Fruit fly (Drosophila melanogaster) whole organism, embryonic: ENCODE results near the gene PGRP-LA.

Experiments used
- ATbp ChIP-seq: fragments of 200-800 bp; sonication (Bioruptor generic); optimal IDR thresholded peaks from 2 replicates; lab custom pipeline; 2017; ENCODE audit warnings: missing biosample characterization, mild to moderate bottlenecking, missing genetic modification characterization, missing genetic modification reagents
- Asciz ChIP-seq: fragments of 200-800 bp; sonication (Bioruptor generic); optimal IDR thresholded peaks from 2 replicates; lab custom pipeline; 2017; ENCODE audit warnings: missing biosample characterization, mild to moderate bottlenecking, missing genetic modification characterization, missing genetic modification reagents
- Atf3 ChIP-seq: fragments of 200-800 bp; sonication (Bioruptor generic); optimal IDR thresholded peaks from 3 replicates; lab custom pipeline; 2016; ENCODE audit warnings: missing biosample characterization, missing genetic modification characterization
- BtbVII ChIP-seq: fragments of 200-800 bp; sonication (Bioruptor generic); optimal IDR thresholded peaks from 3 replicates; lab custom pipeline; 2017; ENCODE audit warnings: missing biosample characterization, mild to moderate bottlenecking, missing genetic modification characterization
- CG11247 ChIP-seq: fragments of 200-800 bp; sonication (Bioruptor generic); IDR thresholded peaks from 2 replicates; pipeline ENCODE4 v1.3.6; 2022; ENCODE audit warnings: missing biosample characterization, missing genetic modification characterization
- CG1233 ChIP-seq: fragments of 200-800 bp; sonication (Bioruptor generic); optimal IDR thresholded peaks from 4 replicates; lab custom pipeline; 2018; ENCODE audit warnings: missing biosample characterization, mild to moderate bottlenecking, missing genetic modification characterization
- CG13123 ChIP-seq: fragments of 200-800 bp; sonication (Bioruptor generic); optimal IDR thresholded peaks from 2 replicates; lab custom pipeline; 2016; ENCODE audit warnings: missing biosample characterization, missing genetic modification characterization
- CG1603 ChIP-seq: fragments of 200-800 bp; sonication (Bioruptor generic); optimal IDR thresholded peaks from 2 replicates; lab custom pipeline; 2019; ENCODE audit warnings: missing biosample characterization, mild to moderate bottlenecking, missing genetic modification characterization, moderate library complexity
- CG16815 ChIP-seq: fragments of 200-800 bp; sonication (Bioruptor generic); optimal IDR thresholded peaks from 3 replicates; lab custom pipeline; 2017; ENCODE audit warnings: missing biosample characterization, mild to moderate bottlenecking, missing genetic modification characterization
- CG2199 ChIP-seq: fragments of 200-800 bp; sonication (Bioruptor generic); IDR thresholded peaks from 3 replicates; pipeline ENCODE4 v1.3.6; 2022; ENCODE audit warnings: missing biosample characterization, missing genetic modification characterization
- CG2202 ChIP-seq: fragments of 200-800 bp; sonication (Bioruptor generic); optimal IDR thresholded peaks from 2 replicates; lab custom pipeline; 2018; ENCODE audit warnings: missing biosample characterization, mild to moderate bottlenecking, missing genetic modification characterization
- CG30020 ChIP-seq: fragments of 200-800 bp; optimal IDR thresholded peaks from 2 replicates; lab custom pipeline; 2019; ENCODE audit warnings: missing biosample characterization, mild to moderate bottlenecking, missing genetic modification characterization, moderate library complexity
- CG3163 ChIP-seq: fragments of 200-800 bp; sonication (Bioruptor generic); optimal IDR thresholded peaks from 3 replicates; lab custom pipeline; 2016; ENCODE audit warnings: missing biosample characterization, missing genetic modification characterization
- CG34224 ChIP-seq: fragments of 200-800 bp; sonication (Bioruptor generic); IDR thresholded peaks from 3 replicates; pipeline ENCODE4 v1.3.6; 2022; ENCODE audit warnings: missing biosample characterization, missing genetic modification characterization; ENCODE audit not compliant: partially characterized antibody
- CG34376 ChIP-seq: fragments of 200-800 bp; sonication (Bioruptor generic); optimal IDR thresholded peaks from 2 replicates; lab custom pipeline; 2018; ENCODE audit warnings: missing biosample characterization, mild to moderate bottlenecking, missing genetic modification characterization
- CG4404 ChIP-seq: fragments of 200-800 bp; sonication (Bioruptor generic); IDR thresholded peaks from 2 replicates; pipeline ENCODE4 v1.3.6; 2022; ENCODE audit warnings: missing biosample characterization, missing genetic modification characterization
- CG7928 ChIP-seq: fragments of 200-800 bp; sonication (Bioruptor generic); optimal IDR thresholded peaks from 2 replicates; lab custom pipeline; 2017; ENCODE audit warnings: missing biosample characterization, mild to moderate bottlenecking, missing genetic modification characterization
- CG7963 ChIP-seq: fragments of 200-800 bp; sonication (Bioruptor generic); IDR thresholded peaks from 3 replicates; pipeline ENCODE4 v1.3.6; 2022; ENCODE audit warnings: missing biosample characterization, missing genetic modification characterization; ENCODE audit not compliant: partially characterized antibody
- CG8924 ChIP-seq: fragments of 200-800 bp; optimal IDR thresholded peaks from 3 replicates; lab custom pipeline; 2019; ENCODE audit warnings: missing biosample characterization, mild to moderate bottlenecking, missing genetic modification characterization, moderate library complexity
- CG9727 ChIP-seq: fragments of 200-800 bp; sonication (Bioruptor generic); optimal IDR thresholded peaks from 3 replicates; lab custom pipeline; 2017; ENCODE audit warnings: missing biosample characterization, mild to moderate bottlenecking, missing genetic modification characterization
- CrebB ChIP-seq: fragments of 200-800 bp; sonication (Bioruptor generic); optimal IDR thresholded peaks from 3 replicates; lab custom pipeline; 2018; ENCODE audit warnings: missing biosample characterization, mild to moderate bottlenecking, missing genetic modification characterization
- Dip2 ChIP-seq: fragments of 200-800 bp; sonication (Bioruptor generic); IDR thresholded peaks from 2 replicates; pipeline ENCODE4 v1.3.6; 2022; ENCODE audit warnings: missing biosample characterization, missing genetic modification characterization
- Doc2 ChIP-seq: fragments of 200-800 bp; sonication (Bioruptor generic); IDR thresholded peaks from 2 replicates; pipeline ENCODE4 v1.3.6; 2022; ENCODE audit warnings: missing biosample characterization, missing genetic modification characterization
- H15 ChIP-seq: fragments of 200-800 bp; sonication (Bioruptor generic); IDR thresholded peaks from 3 replicates; pipeline ENCODE4 v1.3.6; 2022; ENCODE audit warnings: missing biosample characterization, missing genetic modification characterization
- HLH3B ChIP-seq: fragments of 200-800 bp; sonication (Bioruptor generic); IDR thresholded peaks from 2 replicates; pipeline ENCODE4 v1.3.6; 2022; ENCODE audit warnings: missing biosample characterization, missing genetic modification characterization
- Hr39 ChIP-seq: fragments of >200 bp; optimal IDR thresholded peaks from 2 replicates; lab custom pipeline; 2017
- Neu2 ChIP-seq: fragments of 200-800 bp; sonication (Bioruptor generic); optimal IDR thresholded peaks from 3 replicates; lab custom pipeline; 2016; ENCODE audit warnings: missing biosample characterization, missing genetic modification characterization, borderline replicate concordance
- PHDP ChIP-seq: fragments of 200-800 bp; sonication (Bioruptor generic); optimal IDR thresholded peaks from 3 replicates; lab custom pipeline; 2018; ENCODE audit warnings: missing biosample characterization, mild to moderate bottlenecking, missing genetic modification characterization, moderate library complexity
- Sox100B ChIP-seq: fragments of 200-800 bp; sonication (Bioruptor generic); optimal IDR thresholded peaks from 3 replicates; lab custom pipeline; 2018; ENCODE audit warnings: missing biosample characterization, mild to moderate bottlenecking, missing genetic modification characterization
- Vsx1 ChIP-seq: fragments of 200-800 bp; sonication (Bioruptor generic); optimal IDR thresholded peaks from 2 replicates; lab custom pipeline; 2017; ENCODE audit warnings: missing biosample characterization, mild to moderate bottlenecking, missing genetic modification characterization, missing genetic modification reagents
- aop ChIP-seq: fragments of 200-800 bp; sonication (Bioruptor generic); IDR thresholded peaks from 2 replicates; pipeline ENCODE4 v1.3.6; 2022; ENCODE audit warnings: missing biosample characterization, missing genetic modification characterization
- bcd ChIP-seq: fragments of 200-800 bp; sonication (Bioruptor generic); optimal IDR thresholded peaks from 2 replicates; lab custom pipeline; 2017; ENCODE audit warnings: missing biosample characterization, mild to moderate bottlenecking, missing genetic modification characterization
- bowl ChIP-seq: fragments of 200-800 bp; sonication (Bioruptor generic); IDR thresholded peaks from 2 replicates; pipeline ENCODE4 v1.3.6; 2022; ENCODE audit warnings: missing biosample characterization, missing genetic modification characterization
- cas ChIP-seq: fragments of 200-800 bp; sonication (Bioruptor generic); IDR thresholded peaks from 2 replicates; pipeline ENCODE4 v1.3.6; 2022; ENCODE audit warnings: missing biosample characterization, missing genetic modification characterization
- chn ChIP-seq: fragments of 200-800 bp; sonication (Bioruptor generic); optimal IDR thresholded peaks from 2 replicates; lab custom pipeline; 2016; ENCODE audit warnings: missing biosample characterization, missing genetic modification characterization
- corto ChIP-seq: fragments of 200-800 bp; sonication (Bioruptor generic); optimal IDR thresholded peaks from 2 replicates; lab custom pipeline; 2016; ENCODE audit warnings: missing biosample characterization, mild to moderate bottlenecking, missing genetic modification characterization, moderate library complexity
- fd3F ChIP-seq: fragments of 200-800 bp; sonication (Bioruptor generic); optimal IDR thresholded peaks from 2 replicates; lab custom pipeline; 2018; ENCODE audit warnings: missing biosample characterization, mild to moderate bottlenecking, missing genetic modification characterization, moderate library complexity
- gsb ChIP-seq: fragments of 200-800 bp; sonication (Bioruptor generic); IDR thresholded peaks from 2 replicates; pipeline ENCODE4 v1.3.6; 2022; ENCODE audit warnings: missing biosample characterization, missing genetic modification characterization
- hb ChIP-seq: fragments of 200-800 bp; sonication (Bioruptor generic); IDR thresholded peaks from 3 replicates; pipeline ENCODE4 v1.3.6; 2022; ENCODE audit warnings: missing biosample characterization, missing genetic modification characterization; ENCODE audit not compliant: partially characterized antibody
- maf-S ChIP-seq: fragments of 200-800 bp; sonication (Bioruptor generic); optimal IDR thresholded peaks from 2 replicates; lab custom pipeline; 2016; ENCODE audit warnings: missing biosample characterization, missing genetic modification characterization
- nerfin-2 ChIP-seq: fragments of 200-800 bp; sonication (Bioruptor generic); IDR thresholded peaks from 2 replicates; pipeline ENCODE4 v1.3.6; 2022; ENCODE audit warnings: missing biosample characterization, missing genetic modification characterization; ENCODE audit not compliant: partially characterized antibody
- nmo ChIP-seq: fragments of 200-800 bp; sonication (Bioruptor generic); optimal IDR thresholded peaks from 2 replicates; lab custom pipeline; 2018; ENCODE audit warnings: missing biosample characterization, mild to moderate bottlenecking, missing genetic modification characterization, moderate library complexity
- onecut ChIP-seq: fragments of 200-800 bp; sonication (Bioruptor generic); IDR thresholded peaks from 2 replicates; pipeline ENCODE4 v1.3.6; 2022; ENCODE audit warnings: missing biosample characterization, missing genetic modification characterization
- otp ChIP-seq: fragments of 200-800 bp; sonication (Bioruptor generic); IDR thresholded peaks from 3 replicates; pipeline ENCODE4, ENCODE4 v1.3.6; 2022; ENCODE audit warnings: missing biosample characterization, missing genetic modification characterization
- salm ChIP-seq: fragments of 200-800 bp; sonication (Bioruptor generic); optimal IDR thresholded peaks from 2 replicates; lab custom pipeline; 2018; ENCODE audit warnings: missing biosample characterization, mild to moderate bottlenecking, missing genetic modification characterization
- slp2 ChIP-seq: fragments of 200-800 bp; sonication (Bioruptor generic); optimal IDR thresholded peaks from 2 replicates; lab custom pipeline; 2016; ENCODE audit warnings: missing biosample characterization, missing genetic modification characterization
- tgo ChIP-seq: fragments of 200-800 bp; sonication (Bioruptor generic); IDR thresholded peaks from 3 replicates; pipeline ENCODE4 v1.3.6; 2022; ENCODE audit warnings: missing biosample characterization, missing genetic modification characterization
- tin ChIP-seq: fragments of 200-800 bp; sonication (Bioruptor generic); optimal IDR thresholded peaks from 3 replicates; lab custom pipeline; 2016; ENCODE audit warnings: missing biosample characterization, missing genetic modification characterization
- z ChIP-seq: fragments of 200-800 bp; sonication (Bioruptor generic); IDR thresholded peaks from 3 replicates; pipeline ENCODE4 v1.3.6; 2022; ENCODE audit warnings: missing biosample characterization, missing genetic modification characterization

The PGRP-LA gene

dm6 chr3L:9377198-9378035 is 43.3 kb downstream of the PGRP-LA start, which contains the start of gene Hsp26 (continued):
- TF ChIP-seq Sox100B (GFP tag; lab: Kevin White, UChicago) (peak; percentile 67), CG11247 (GFP tag; lab: Robert Waterston, UW) (peak; percentile 62), hb (no peak), Vsx1 (GFP tag; lab: Kevin White, UChicago) (peak; percentile 53), tgo (GFP tag; lab: Robert Waterston, UW) (peak; percentile 82), cas (GFP tag; lab: Robert Waterston, UW) (peak; percentile 49; the same call in 1 of the 2 replicates), onecut (peak; percentile 67), CG7963 (no peak), bcd (GFP tag; lab: Kevin White, UChicago) (peak; percentile 84), CG1603 (tag; lab: Kevin White, UChicago) (peak; percentile 61), fd3F (GFP tag; lab: Kevin White, UChicago) (peak; percentile 67), corto (GFP tag; lab: Kevin White, UChicago) (peak; percentile 79), CrebB (peak; percentile 71), CG34224 (GFP tag; lab: Robert Waterston, UW) (peak; percentile 37; the same call in 1 of the 3 replicates), BtbVII (GFP tag; lab: Kevin White, UChicago) (peak; percentile 68), CG16815 (GFP tag; lab: Kevin White, UChicago) (peak; percentile 40), Dip2 (GFP tag; lab: Robert Waterston, UW) (no peak), CG7928 (peak; percentile 16), CG30020 (tag; lab: Kevin White, UChicago) (peak; percentile 46), CG8924 (peak; percentile 87), chn (GFP tag; lab: Kevin White, UChicago) (peak; percentile 79), CG2199 (0 out of 3 replicates have a peak, but pooled peaks have one; percentile 32), CG2202 (tag; lab: Kevin White, UChicago) (peak; percentile 80), gsb (peak; percentile 65), H15 (no peak), CG1233 (GFP tag; lab: Kevin White, UChicago) (peak; percentile 78), ATbp (GFP tag; lab: Kevin White, UChicago) (peak; percentile 87), HLH3B (peak; percentile 89), maf-S (GFP tag; lab: Kevin White, UChicago) (peak; percentile 77), CG3163 (GFP tag; lab: Kevin White, UChicago) (peak; percentile 96), nerfin-2 (no peak), slp2 (GFP tag; lab: Kevin White, UChicago) (peak; percentile 75), Neu2 (GFP tag; lab: Kevin White, UChicago) (no peak), nmo (peak; percentile 85), CG34376 (GFP tag; lab: Kevin White, UChicago) (peak; percentile 83), CG4404 (GFP tag; lab: Robert Waterston, UW) (0 out of 2 replicates have a peak, but pooled peaks have one; percentile 22), CG9727 (GFP tag; lab: Kevin White, UChicago) (peak; percentile 74), otp (GFP tag; lab: Robert Waterston, UW) (peak; percentile 75; the same call in 2 of the 3 replicates), bowl (GFP tag; lab: Robert Waterston, UW) (peak; percentile 71; the same call in 1 of the 2 replicates), PHDP (peak; percentile 90), Asciz (GFP tag; lab: Kevin White, UChicago) (peak; percentile 74), CG13123 (GFP tag; lab: Kevin White, UChicago) (peak; percentile 64), Hr39 (lab: Kevin White, UChicago) (no peak), z (GFP tag; lab: Robert Waterston, UW) (no peak), Atf3 (GFP tag; lab: Kevin White, UChicago) (peak; percentile 80), Doc2 (no peak), tin (GFP tag; lab: Kevin White, UChicago) (peak; percentile 65), salm (peak; percentile 85), aop (GFP tag; lab: Robert Waterston, UW) (no peak)
